Worm (Caenorhabditis elegans) whole organism, L2 larva: ENCODE measurements around the gene srbc-75.
A peak's percentile ranks its signal among the peaks of the same experiment; 100 is the strongest.

Source experiments
- C34F6.9 ChIP-seq: fragments of 150-350 bp; optimal IDR thresholded peaks from 2 replicates; lab custom pipeline; 2014; ENCODE audit warnings: missing biosample characterization, missing genetic modification characterization
- F13H6.1 ChIP-seq: sonication (generic microtip); optimal IDR thresholded peaks from 2 replicates; lab custom pipeline; 2016; ENCODE audit warnings: missing genetic modification characterization, missing compliant biosample characterization
- R02D3.7 ChIP-seq: fragments of 150-350 bp; optimal IDR thresholded peaks from 2 replicates; lab custom pipeline; 2014; ENCODE audit warnings: missing biosample characterization, missing genetic modification characterization
- Y55F3AM.14 ChIP-seq: fragments of 200-800 bp; sonication (Bioruptor generic); optimal IDR thresholded peaks from 2 replicates; lab custom pipeline; 2018; ENCODE audit warnings: mild to moderate bottlenecking, missing genetic modification characterization, missing compliant biosample characterization
- alr-1 ChIP-seq: fragments of 150-350 bp; optimal IDR thresholded peaks from 2 replicates; lab custom pipeline; 2014; ENCODE audit warnings: missing biosample characterization, missing genetic modification characterization
- aly-2 ChIP-seq: fragments of 150-350 bp; optimal IDR thresholded peaks from 2 replicates; lab custom pipeline; 2014; ENCODE audit warnings: missing biosample characterization, missing genetic modification characterization
- ama-1 ChIP-seq: fragments of 150-350 bp; optimal IDR thresholded peaks from 2 replicates; lab custom pipeline; 2018; ENCODE audit warnings: inconsistent platforms
- ceh-16 ChIP-seq: fragments of 150-350 bp; optimal IDR thresholded peaks from 2 replicates; lab custom pipeline; 2014; ENCODE audit warnings: missing biosample characterization, missing genetic modification characterization
- ceh-82 ChIP-seq: fragments of 150-350 bp; optimal IDR thresholded peaks from 2 replicates; lab custom pipeline; 2014; ENCODE audit warnings: missing biosample characterization, missing genetic modification characterization
- dmd-4 ChIP-seq: sonication (generic microtip); optimal IDR thresholded peaks from 2 replicates; lab custom pipeline; 2017; ENCODE audit warnings: missing biosample characterization, missing genetic modification characterization
- egl-27 ChIP-seq: sonication (generic microtip); optimal IDR thresholded peaks from 3 replicates; lab custom pipeline; 2017; ENCODE audit warnings: missing biosample characterization, missing genetic modification reagents, missing genetic modification characterization
- elt-1 ChIP-seq: fragments of 150-350 bp; optimal IDR thresholded peaks from 2 replicates; lab custom pipeline; 2014; ENCODE audit warnings: missing biosample characterization, missing genetic modification characterization
- elt-3 ChIP-seq: sonication (generic microtip); optimal IDR thresholded peaks from 2 replicates; lab custom pipeline; 2017; ENCODE audit warnings: missing biosample characterization, missing genetic modification characterization
- fos-1 ChIP-seq: fragments of 150-350 bp; optimal IDR thresholded peaks from 2 replicates; lab custom pipeline; 2014; ENCODE audit warnings: missing biosample characterization, missing genetic modification characterization
- gmeb-1 ChIP-seq: fragments of 150-350 bp; optimal IDR thresholded peaks from 2 replicates; lab custom pipeline; 2014; ENCODE audit warnings: missing biosample characterization, missing genetic modification characterization
- lin-13 ChIP-seq: fragments of 150-350 bp; optimal IDR thresholded peaks from 2 replicates; lab custom pipeline; 2014; ENCODE audit warnings: missing biosample characterization, missing genetic modification reagents, missing genetic modification characterization
- mbf-1 ChIP-seq: sonication (generic microtip); optimal IDR thresholded peaks from 2 replicates; lab custom pipeline; 2017; ENCODE audit warnings: missing biosample characterization, missing genetic modification characterization
- nhr-10 ChIP-seq: sonication (generic microtip); optimal IDR thresholded peaks from 2 replicates; lab custom pipeline; 2017; ENCODE audit warnings: missing biosample characterization, missing genetic modification characterization
- nhr-11 ChIP-seq: fragments of 150-350 bp; optimal IDR thresholded peaks from 2 replicates; lab custom pipeline; 2014; ENCODE audit warnings: missing biosample characterization, missing genetic modification characterization
- nhr-129 ChIP-seq: fragments of 150-350 bp; optimal IDR thresholded peaks from 2 replicates; lab custom pipeline; 2014; ENCODE audit warnings: missing biosample characterization, missing genetic modification characterization
- nhr-21 ChIP-seq: fragments of 150-350 bp; optimal IDR thresholded peaks from 2 replicates; lab custom pipeline; 2014; ENCODE audit warnings: missing biosample characterization, missing genetic modification characterization
- nhr-23 ChIP-seq: fragments of 150-350 bp; optimal IDR thresholded peaks from 2 replicates; lab custom pipeline; 2014; ENCODE audit warnings: missing biosample characterization, missing genetic modification reagents, missing genetic modification characterization
- nhr-77 ChIP-seq: fragments of 150-350 bp; optimal IDR thresholded peaks from 2 replicates; lab custom pipeline; 2014; ENCODE audit warnings: missing biosample characterization, missing genetic modification characterization
- peb-1 ChIP-seq: fragments of 150-350 bp; optimal IDR thresholded peaks from 2 replicates; lab custom pipeline; 2014; ENCODE audit warnings: missing biosample characterization, missing genetic modification characterization
- sem-4 ChIP-seq: fragments of 150-350 bp; optimal IDR thresholded peaks from 2 replicates; lab custom pipeline; 2014; ENCODE audit warnings: missing biosample characterization, missing genetic modification reagents, missing genetic modification characterization
- skn-1 ChIP-seq: sonication (generic microtip); optimal IDR thresholded peaks from 2 replicates; lab custom pipeline; 2017; ENCODE audit warnings: missing biosample characterization, missing genetic modification characterization
- sma-3 ChIP-seq: sonication (generic microtip); optimal IDR thresholded peaks from 2 replicates; lab custom pipeline; 2016; ENCODE audit warnings: missing genetic modification reagents, missing genetic modification characterization, missing compliant biosample characterization
- sma-9 ChIP-seq, 2 experiments: fragments of 150-350 bp in 1 of 2; sonication (generic microtip) in 1 of 2; optimal IDR thresholded peaks; 2 replicates each; lab custom pipeline; 2014 to 2016; ENCODE audit warnings: missing genetic modification characterization in 2 of 2, mild to moderate bottlenecking in 1 of 2, missing biosample characterization in 1 of 2, missing compliant biosample characterization in 1 of 2, missing genetic modification reagents in 1 of 2, moderate library complexity in 1 of 2
- snpc-4 ChIP-seq: fragments of 150-350 bp; optimal IDR thresholded peaks from 2 replicates; lab custom pipeline; 2014; ENCODE audit warnings: missing biosample characterization, missing genetic modification characterization
- unc-55 ChIP-seq: fragments of 150-350 bp; sonication (generic microtip); optimal IDR thresholded peaks from 3 replicates; lab custom pipeline; 2014; ENCODE audit warnings: missing biosample characterization, missing genetic modification reagents, missing genetic modification characterization
- unc-62 ChIP-seq: fragments of 150-350 bp; optimal IDR thresholded peaks from 2 replicates; lab custom pipeline; 2014; ENCODE audit warnings: missing biosample characterization, missing genetic modification reagents, missing genetic modification characterization
- zag-1 ChIP-seq: fragments of 150-350 bp; optimal IDR thresholded peaks from 2 replicates; lab custom pipeline; 2014; ENCODE audit warnings: missing biosample characterization, missing genetic modification characterization
- ztf-1 ChIP-seq: fragments of 200-800 bp; sonication (Bioruptor generic); conservative IDR thresholded peaks from 2 replicates; pipeline ENCODE4 v1.3.6; 2022; ENCODE audit warnings: missing genetic modification characterization, missing compliant biosample characterization
- ztf-11 ChIP-seq: sonication (generic microtip); optimal IDR thresholded peaks from 2 replicates; lab custom pipeline; 2017; ENCODE audit warnings: missing biosample characterization, missing genetic modification characterization
- ztf-4 ChIP-seq: fragments of 150-350 bp; optimal IDR thresholded peaks from 2 replicates; lab custom pipeline; 2014; ENCODE audit warnings: missing biosample characterization, missing genetic modification characterization

Gene srbc-75

DNA sequence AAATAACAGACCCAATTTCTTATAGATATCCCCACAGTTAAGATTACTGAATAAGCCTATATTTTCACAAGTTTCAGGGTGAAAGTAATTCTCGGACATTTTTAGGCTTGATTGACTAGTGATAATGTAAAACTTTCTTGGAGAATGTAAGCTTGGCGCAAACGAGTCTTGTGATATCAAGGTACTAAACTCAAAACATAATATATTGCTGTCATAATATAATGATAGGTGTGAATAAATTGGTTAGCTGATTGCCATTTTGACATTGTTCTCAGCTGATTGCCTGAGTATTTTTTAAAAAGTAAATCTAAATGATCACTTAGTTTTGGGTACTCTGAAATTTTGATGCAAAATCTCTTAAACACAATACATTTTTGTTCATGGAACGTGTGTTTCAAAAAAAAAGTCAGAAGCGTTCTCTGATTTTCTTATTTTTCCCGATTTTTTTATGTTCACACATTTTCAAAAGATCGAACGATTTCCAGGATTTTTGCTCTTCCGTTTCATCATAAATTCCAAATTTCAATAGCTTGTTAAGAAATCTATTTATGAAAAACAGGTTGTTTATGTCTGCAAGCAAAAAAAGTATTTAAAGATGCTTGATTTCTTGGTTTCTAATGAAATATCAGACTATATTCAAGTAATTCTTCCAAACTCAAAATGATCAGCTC lies 27.8 kb downstream of the srbc-75 start, which contains the start of the genes srw-19 and srx-51:
Gene srw-19 (minus strand): TSS at position 101 of the 671 bp plus-strand sequence.
Gene srx-51 (plus strand): TSS at position 621 of the 671 bp plus-strand sequence.
- TF ChIP-seq sma-3 (GFP tag; lab: Kevin White, UChicago): no peak
- TF ChIP-seq nhr-129 (tag; lab: Kevin White, UChicago): no peak
- TF ChIP-seq C34F6.9 (tag; lab: Kevin White, UChicago): no peak
- TF ChIP-seq dmd-4: no peak

DNA sequence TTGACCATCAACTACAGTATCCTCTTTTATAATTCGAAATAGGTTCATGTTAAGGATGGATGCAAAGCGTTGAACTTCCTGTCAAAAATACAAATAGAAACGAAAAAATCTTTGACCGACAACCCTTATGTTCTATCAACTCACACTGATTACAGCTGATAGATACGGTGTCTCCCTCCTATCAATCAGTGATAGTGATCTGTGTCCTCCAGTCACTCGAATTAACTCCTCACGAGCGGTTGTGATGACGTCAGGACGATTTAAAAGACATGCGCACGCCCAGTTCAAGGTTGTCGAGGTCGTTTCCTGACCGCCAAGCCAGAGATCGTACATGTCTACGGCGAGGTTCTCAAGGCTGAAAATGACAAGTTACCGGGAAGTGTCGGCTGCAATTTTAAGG lies 32.4 kb downstream of the srbc-75 start:
- TF ChIP-seq nhr-129 (tag; lab: Kevin White, UChicago) (no peak), nhr-23 (tag; lab: Kevin White, UChicago) (no peak), skn-1 (tag; lab: Kevin White, UChicago) (no peak), lin-13 (GFP tag; lab: Kevin White, UChicago) (no peak), snpc-4 (tag; lab: Kevin White, UChicago) (no peak), sma-9 (GFP tag; optimal IDR thresholded peaks at IDR 0.05; lab: Kevin White, UChicago) (peak; percentile 51), sma-9 (tag; optimal IDR thresholded peaks at IDR 0.05; lab: Kevin White, UChicago) (no peak), C34F6.9 (tag; lab: Kevin White, UChicago) (no peak)
- TF ChIP-seq, all 48 proteins: peak for 1

DNA sequence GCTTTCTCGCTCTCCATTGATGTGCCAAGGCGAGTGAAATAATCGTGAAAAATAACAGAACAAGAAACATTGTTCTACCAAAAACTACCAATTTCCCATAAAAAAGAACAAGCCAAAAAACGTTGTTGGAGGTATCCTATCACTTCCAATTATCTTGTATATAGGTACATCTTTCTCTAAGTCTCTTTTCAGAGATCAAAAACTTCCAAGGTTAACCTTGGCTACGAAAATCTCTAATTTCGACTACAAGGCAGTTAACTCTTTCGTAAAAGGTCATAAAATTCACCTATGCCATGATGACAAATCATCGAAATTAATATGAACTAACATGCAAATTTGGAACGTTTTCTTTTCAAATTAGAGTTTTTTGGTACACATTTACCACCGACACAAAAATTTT lies 34.2 kb downstream of the srbc-75 start, which contains the start of gene cyp-34A1:
Gene cyp-34A1 (minus strand): TSS at position 101 of the 400 bp plus-strand sequence.
- no peak for TF ChIP-seq F13H6.1 (tag; lab: Kevin White, UChicago)
- no peak for TF ChIP-seq ztf-1 (GFP tag; lab: Robert Waterston, UW)
- no peak for TF ChIP-seq alr-1 (tag; lab: Kevin White, UChicago)
- TF ChIP-seq elt-1 (tag; lab: Kevin White, UChicago): no peak
- TF ChIP-seq lin-13 (GFP tag; lab: Kevin White, UChicago): no peak
- no peak for TF ChIP-seq egl-27 (tag; lab: Kevin White, UChicago)
- TF ChIP-seq nhr-21 (tag; lab: Kevin White, UChicago): no peak
- TF ChIP-seq unc-62 (GFP tag; lab: Kevin White, UChicago): no peak
- TF ChIP-seq nhr-129 (tag; lab: Kevin White, UChicago): no peak
- TF ChIP-seq ama-1 (lab: Kevin White, UChicago): no peak
- TF ChIP-seq ceh-16 (tag; lab: Kevin White, UChicago): no peak
- TF ChIP-seq unc-55 (GFP tag; lab: Kevin White, UChicago): no peak
- no peak for TF ChIP-seq aly-2 (tag; lab: Kevin White, UChicago)
- TF ChIP-seq nhr-10: no peak
- TF ChIP-seq nhr-77 (tag; lab: Kevin White, UChicago): no peak
- TF ChIP-seq ztf-11 (tag; lab: Kevin White, UChicago): no peak
- TF ChIP-seq nhr-23 (tag; lab: Kevin White, UChicago): no peak
- TF ChIP-seq ztf-4 (tag; lab: Kevin White, UChicago): no peak
- TF ChIP-seq peb-1 (tag; lab: Kevin White, UChicago): no peak
- TF ChIP-seq, all 48 proteins: peak for 0

DNA sequence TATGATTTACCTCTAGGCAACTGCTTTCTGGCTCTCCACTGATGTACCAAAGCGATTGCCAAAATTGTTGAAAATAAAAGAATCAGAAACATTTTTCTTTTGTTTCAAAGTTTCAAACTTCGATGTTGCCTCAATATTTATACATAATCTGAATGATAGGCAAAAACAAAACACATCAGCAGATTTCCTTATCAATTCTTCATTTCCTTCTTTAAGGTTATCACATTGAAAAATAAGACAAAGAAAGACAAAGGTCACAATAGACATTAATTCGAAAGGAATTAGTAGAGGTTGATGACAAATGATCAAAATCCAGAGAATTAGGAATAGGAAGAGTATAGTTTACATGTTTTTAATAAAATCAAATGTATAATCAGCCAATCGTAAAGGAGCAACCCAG lies 37.4 kb downstream of the srbc-75 start, which contains the start of gene cyp-34A2:
Gene cyp-34A2 (minus strand): TSS at position 101 of the 400 bp plus-strand sequence.
- TF ChIP-seq ztf-4 (tag; lab: Kevin White, UChicago) (no peak), elt-3 (no peak), ceh-82 (tag; lab: Kevin White, UChicago) (no peak), ceh-16 (tag; lab: Kevin White, UChicago) (no peak), sem-4 (tag; lab: Kevin White, UChicago) (no peak), zag-1 (no peak), nhr-129 (tag; lab: Kevin White, UChicago) (no peak), nhr-23 (tag; lab: Kevin White, UChicago) (no peak), snpc-4 (tag; lab: Kevin White, UChicago) (no peak), R02D3.7 (tag; lab: Kevin White, UChicago) (no peak), nhr-11 (tag; lab: Kevin White, UChicago) (no peak), egl-27 (tag; lab: Kevin White, UChicago) (no peak), gmeb-1 (no peak), dmd-4 (no peak), fos-1 (tag; lab: Kevin White, UChicago) (no peak), mbf-1 (tag; lab: Kevin White, UChicago) (no peak), sma-3 (GFP tag; lab: Kevin White, UChicago) (no peak), ztf-1 (GFP tag; lab: Robert Waterston, UW) (no peak), Y55F3AM.14 (GFP tag; lab: Kevin White, UChicago) (no peak)
